Fruit fly (Drosophila melanogaster) whole organism, embryonic: ENCODE results near the gene Arp6.

Experiments used
- ATbp ChIP-seq: fragments of 200-800 bp; sonication (Bioruptor generic); optimal IDR thresholded peaks from 2 replicates; lab custom pipeline; 2017; ENCODE audit warnings: missing biosample characterization, mild to moderate bottlenecking, missing genetic modification characterization, missing genetic modification reagents
- Antp ChIP-seq: fragments of 200-800 bp; sonication (Bioruptor generic); optimal IDR thresholded peaks from 3 replicates; lab custom pipeline; 2016; ENCODE audit warnings: missing biosample characterization, missing genetic modification characterization
- Atf3 ChIP-seq: fragments of 200-800 bp; sonication (Bioruptor generic); optimal IDR thresholded peaks from 3 replicates; lab custom pipeline; 2016; ENCODE audit warnings: missing biosample characterization, missing genetic modification characterization
- B-H2 ChIP-seq: fragments of 200-800 bp; sonication (Bioruptor generic); optimal IDR thresholded peaks from 2 replicates; lab custom pipeline; 2018; ENCODE audit warnings: missing biosample characterization, mild to moderate bottlenecking, missing genetic modification characterization
- CG10267 ChIP-seq: fragments of 200-800 bp; sonication (Bioruptor generic); optimal IDR thresholded peaks from 2 replicates; lab custom pipeline; 2018; ENCODE audit warnings: missing biosample characterization, mild to moderate bottlenecking, missing genetic modification characterization, moderate library complexity
- CG11504 ChIP-seq: fragments of 200-800 bp; sonication (Bioruptor generic); optimal IDR thresholded peaks from 3 replicates; lab custom pipeline; 2019; ENCODE audit warnings: missing biosample characterization, mild to moderate bottlenecking, missing genetic modification characterization, moderate library complexity
- CG1233 ChIP-seq: fragments of 200-800 bp; sonication (Bioruptor generic); optimal IDR thresholded peaks from 4 replicates; lab custom pipeline; 2018; ENCODE audit warnings: missing biosample characterization, mild to moderate bottlenecking, missing genetic modification characterization
- CG1529 ChIP-seq: fragments of 200-800 bp; sonication (Bioruptor generic); optimal IDR thresholded peaks from 3 replicates; lab custom pipeline; 2018; ENCODE audit warnings: missing biosample characterization, missing genetic modification characterization
- CG17359 ChIP-seq: fragments of 200-800 bp; sonication (Bioruptor generic); optimal IDR thresholded peaks from 3 replicates; lab custom pipeline; 2018; ENCODE audit warnings: missing biosample characterization, mild to moderate bottlenecking, missing genetic modification characterization, moderate library complexity
- CG17568 ChIP-seq: fragments of 200-800 bp; sonication (Bioruptor generic); optimal IDR thresholded peaks from 2 replicates; lab custom pipeline; 2018; ENCODE audit warnings: missing biosample characterization, mild to moderate bottlenecking, missing genetic modification characterization, moderate library complexity
- CG1792 ChIP-seq: fragments of 200-800 bp; sonication (Bioruptor generic); optimal IDR thresholded peaks from 2 replicates; lab custom pipeline; 2016; ENCODE audit warnings: missing biosample characterization, missing genetic modification characterization
- CG18476 ChIP-seq: fragments of 200-800 bp; sonication (Bioruptor generic); optimal IDR thresholded peaks from 2 replicates; lab custom pipeline; 2016; ENCODE audit warnings: missing biosample characterization, mild to moderate bottlenecking, missing genetic modification characterization
- CG2199 ChIP-seq: fragments of 200-800 bp; sonication (Bioruptor generic); IDR thresholded peaks from 3 replicates; pipeline ENCODE4 v1.3.6; 2022; ENCODE audit warnings: missing biosample characterization, missing genetic modification characterization
- CG2678 ChIP-seq: fragments of 200-800 bp; sonication (Bioruptor generic); optimal IDR thresholded peaks from 3 replicates; lab custom pipeline; 2019; ENCODE audit warnings: missing biosample characterization, mild to moderate bottlenecking, missing genetic modification characterization, moderate library complexity
- CG3065 ChIP-seq: fragments of 200-800 bp; sonication (Bioruptor generic); optimal IDR thresholded peaks from 2 replicates; lab custom pipeline; 2016; ENCODE audit warnings: missing biosample characterization, missing genetic modification characterization
- CG32772 ChIP-seq: fragments of 200-800 bp; sonication (Bioruptor generic); IDR thresholded peaks from 2 replicates; pipeline ENCODE4 v1.3.6; 2022; ENCODE audit warnings: missing biosample characterization, missing genetic modification characterization
- CG4820 ChIP-seq: fragments of 200-800 bp; sonication (Bioruptor generic); optimal IDR thresholded peaks from 3 replicates; lab custom pipeline; 2016; ENCODE audit warnings: missing biosample characterization, missing genetic modification characterization
- CG5953 ChIP-seq: fragments of 200-800 bp; sonication (Bioruptor generic); IDR thresholded peaks from 2 replicates; pipeline ENCODE4 v1.3.6; 2022; ENCODE audit warnings: missing biosample characterization, missing genetic modification characterization
- CG6254 ChIP-seq: fragments of 200-800 bp; sonication (Bioruptor generic); optimal IDR thresholded peaks from 3 replicates; lab custom pipeline; 2017; ENCODE audit warnings: mild to moderate bottlenecking, missing biosample characterization, missing genetic modification reagents, missing genetic modification characterization
- CG8478 ChIP-seq: fragments of >200 bp; optimal IDR thresholded peaks from 2 replicates; lab custom pipeline; 2018
- CHES-1-like ChIP-seq: fragments of 200-800 bp; sonication (Bioruptor generic); optimal IDR thresholded peaks from 2 replicates; lab custom pipeline; 2016; ENCODE audit warnings: missing biosample characterization, missing genetic modification characterization
- CrebB ChIP-seq: fragments of 200-800 bp; sonication (Bioruptor generic); optimal IDR thresholded peaks from 3 replicates; lab custom pipeline; 2018; ENCODE audit warnings: missing biosample characterization, mild to moderate bottlenecking, missing genetic modification characterization
- D19A ChIP-seq: fragments of 200-800 bp; optimal IDR thresholded peaks from 3 replicates; lab custom pipeline; 2019; ENCODE audit warnings: missing biosample characterization, mild to moderate bottlenecking, missing genetic modification characterization, moderate library complexity
- Lpt ChIP-seq: fragments of >200 bp; optimal IDR thresholded peaks from 2 replicates; lab custom pipeline; 2018; ENCODE audit warnings: missing biosample characterization, missing genetic modification characterization
- Myb ChIP-seq: fragments of 200-800 bp; sonication (Bioruptor generic); optimal IDR thresholded peaks from 2 replicates; lab custom pipeline; 2016; ENCODE audit warnings: missing biosample characterization, missing genetic modification characterization
- Nf-YA ChIP-seq: fragments of 200-800 bp; sonication (Bioruptor generic); IDR thresholded peaks from 2 replicates; pipeline ENCODE4 v1.3.6; 2022; ENCODE audit warnings: missing biosample characterization, missing genetic modification characterization
- Optix ChIP-seq: fragments of 200-800 bp; sonication (Bioruptor generic); IDR thresholded peaks from 3 replicates; pipeline ENCODE4 v1.3.6; 2022; ENCODE audit warnings: missing biosample characterization, missing genetic modification characterization
- Ptx1 ChIP-seq: fragments of 200-800 bp; sonication (Bioruptor generic); IDR thresholded peaks from 2 replicates; pipeline ENCODE4 v1.3.6; 2022; ENCODE audit warnings: missing biosample characterization, missing genetic modification characterization
- Side ChIP-seq: fragments of 200-800 bp; sonication (Bioruptor generic); optimal IDR thresholded peaks from 2 replicates; lab custom pipeline; 2016; ENCODE audit warnings: missing biosample characterization, missing genetic modification characterization
- Sin3A ChIP-seq: fragments of >200 bp; optimal IDR thresholded peaks from 2 replicates; lab custom pipeline; 2018
- Taf1 ChIP-seq: fragments of 200-800 bp; sonication (Bioruptor generic); IDR thresholded peaks from 2 replicates; pipeline ENCODE4 v1.3.6; 2022; ENCODE audit warnings: missing biosample characterization, missing genetic modification characterization
- al ChIP-seq: fragments of 200-800 bp; sonication (Bioruptor generic); IDR thresholded peaks from 2 replicates; pipeline ENCODE4 v1.3.6; 2022; ENCODE audit warnings: missing biosample characterization, missing genetic modification characterization
- dan ChIP-seq: fragments of 200-800 bp; sonication (Bioruptor generic); IDR thresholded peaks from 2 replicates; pipeline ENCODE4 v1.3.6; 2022; ENCODE audit warnings: missing biosample characterization, missing genetic modification characterization
- dmrt11E ChIP-seq: fragments of 200-800 bp; sonication (Bioruptor generic); optimal IDR thresholded peaks from 3 replicates; lab custom pipeline; 2018; ENCODE audit warnings: missing biosample characterization, mild to moderate bottlenecking, missing genetic modification characterization, moderate library complexity
- eve ChIP-seq, 2 experiments: fragments of >200 bp; optimal IDR thresholded peaks; 2 replicates each; lab custom pipeline; 2017; ENCODE audit warnings: missing biosample characterization in 2 of 2, missing genetic modification characterization in 2 of 2
- fd96Cb ChIP-seq: fragments of 200-800 bp; sonication (Bioruptor generic); optimal IDR thresholded peaks from 2 replicates; lab custom pipeline; 2018; ENCODE audit warnings: missing biosample characterization, mild to moderate bottlenecking, missing genetic modification characterization, moderate library complexity
- hb ChIP-seq: fragments of 200-800 bp; sonication (Bioruptor generic); IDR thresholded peaks from 3 replicates; pipeline ENCODE4 v1.3.6; 2022; ENCODE audit warnings: missing biosample characterization, missing genetic modification characterization; ENCODE audit not compliant: partially characterized antibody
- inv ChIP-seq: fragments of 200-800 bp; sonication (Bioruptor generic); IDR thresholded peaks from 2 replicates; pipeline ENCODE4 v1.3.6; 2022; ENCODE audit warnings: missing biosample characterization, missing genetic modification characterization; ENCODE audit not compliant: partially characterized antibody
- klu ChIP-seq: fragments of 200-800 bp; sonication (Bioruptor generic); IDR thresholded peaks from 2 replicates; pipeline ENCODE4 v1.3.6; 2022; ENCODE audit warnings: missing biosample characterization, missing genetic modification characterization
- knrl ChIP-seq: fragments of 200-800 bp; sonication (Bioruptor generic); IDR thresholded peaks from 3 replicates; pipeline ENCODE4 v1.3.6; 2022; ENCODE audit warnings: missing biosample characterization, missing genetic modification characterization; ENCODE audit not compliant: partially characterized antibody
- lab ChIP-seq: fragments of 200-800 bp; sonication (Bioruptor generic); optimal IDR thresholded peaks from 3 replicates; lab custom pipeline; 2017; ENCODE audit warnings: missing biosample characterization, missing genetic modification characterization, mild to moderate bottlenecking, moderate library complexity, missing genetic modification reagents
- lov ChIP-seq, 2 experiments: fragments of 200-800 bp in 1 of 2; fragments of >200 bp in 1 of 2; sonication (Bioruptor generic) in 1 of 2; IDR thresholded peaks in 1 of 2; optimal IDR thresholded peaks in 1 of 2; 2 replicates in 1 of 2; 3 replicates in 1 of 2; pipeline versions ENCODE4 v1.3.6 to Lab custom; 2017 to 2022; ENCODE audit warnings: missing biosample characterization in 1 of 2, missing genetic modification characterization in 1 of 2
- nau ChIP-seq: fragments of 200-800 bp; sonication (Bioruptor generic); optimal IDR thresholded peaks from 3 replicates; lab custom pipeline; 2017; ENCODE audit warnings: missing biosample characterization, mild to moderate bottlenecking, missing genetic modification characterization, missing genetic modification reagents
- pan ChIP-seq, 4 experiments: fragments of >200 bp in 3 of 4; fragments of 200-800 bp in 1 of 4; sonication (Bioruptor generic) in 1 of 4; optimal IDR thresholded peaks in 3 of 4; IDR thresholded peaks in 1 of 4; 2 replicates each; pipeline versions ENCODE4 v1.3.6 to Lab custom; 2017 to 2022; ENCODE audit warnings: missing biosample characterization in 2 of 4, missing genetic modification characterization in 2 of 4, mixed read lengths in 1 of 4
- pb ChIP-seq: fragments of 200-800 bp; sonication (Bioruptor generic); optimal IDR thresholded peaks from 3 replicates; lab custom pipeline; 2016; ENCODE audit warnings: missing biosample characterization, missing genetic modification characterization
- pum ChIP-seq: fragments of 200-800 bp; sonication (Bioruptor generic); optimal IDR thresholded peaks from 2 replicates; lab custom pipeline; 2016; ENCODE audit warnings: missing biosample characterization, missing genetic modification characterization
- sr ChIP-seq: fragments of 200-800 bp; sonication (Bioruptor generic); IDR thresholded peaks from 3 replicates; pipeline ENCODE4 v1.3.6; 2022; ENCODE audit warnings: missing biosample characterization, missing genetic modification characterization
- sug ChIP-seq: fragments of 200-800 bp; optimal IDR thresholded peaks from 2 replicates; lab custom pipeline; 2019; ENCODE audit warnings: missing biosample characterization, mild to moderate bottlenecking, missing genetic modification characterization, moderate library complexity
- trh ChIP-seq: fragments of 200-800 bp; sonication (Bioruptor generic); optimal IDR thresholded peaks from 2 replicates; lab custom pipeline; 2016; ENCODE audit warnings: missing biosample characterization, missing genetic modification characterization
- wor ChIP-seq: fragments of 200-800 bp; sonication (Bioruptor generic); IDR thresholded peaks from 2 replicates; pipeline ENCODE4 v1.3.6; 2022; ENCODE audit warnings: missing biosample characterization, missing genetic modification characterization

Gene Arp6

dm6 chrX:15738890-15739550, 2.1 kb upstream of the Arp6 start, which contains the start of the genes CG11679 and CG8206 (continued):
- no peak for TF ChIP-seq CG17359
- no peak for TF ChIP-seq Nf-YA (GFP tag; lab: Robert Waterston, UW)
- no peak; the same call in 1 of the 2 replicates for TF ChIP-seq al
- TF ChIP-seq D19A, result no peak
- TF ChIP-seq Antp (GFP tag; lab: Kevin White, UChicago), result peak; percentile 59
- peak; percentile 32 for TF ChIP-seq dmrt11E
- no peak for TF ChIP-seq CG8478
- peak; percentile 54 for TF ChIP-seq CHES-1-like (GFP tag; lab: Kevin White, UChicago)
- TF ChIP-seq CG3065, result no peak
- no peak for TF ChIP-seq CG1233 (GFP tag; lab: Kevin White, UChicago)
- no peak for TF ChIP-seq trh
- TF ChIP-seq CG1792 (GFP tag; lab: Kevin White, UChicago), result no peak
- no peak for TF ChIP-seq CG18476
- TF ChIP-seq lov (optimal IDR thresholded peaks at IDR 0.05; lab: Kevin White, UChicago), result no peak
- no peak for TF ChIP-seq lov (GFP tag; IDR thresholded peaks at IDR 0.05; lab: Robert Waterston, UW)
- no peak for TF ChIP-seq CrebB (tag; lab: Kevin White, UChicago)
- no peak for TF ChIP-seq CG17568 (GFP tag; lab: Kevin White, UChicago)
- no peak for TF ChIP-seq Optix
- no peak for TF ChIP-seq pb (GFP tag; lab: Kevin White, UChicago)
- no peak for TF ChIP-seq Side (GFP tag; lab: Kevin White, UChicago)
- TF ChIP-seq hb, result no peak
- TF ChIP-seq CG10267, result peak; percentile 22
- TF ChIP-seq klu (GFP tag; lab: Robert Waterston, UW), result peak; percentile 19; the same call in 1 of the 2 replicates
- TF ChIP-seq wor (GFP tag; lab: Robert Waterston, UW), result no peak
- TF ChIP-seq CG2199 (GFP tag; lab: Robert Waterston, UW), result no peak
- TF ChIP-seq Sin3A (lab: Kevin White, UChicago), result peak; percentile 60
- peak; percentile 71 for TF ChIP-seq sug (tag; lab: Kevin White, UChicago)
- TF ChIP-seq CG1529 (GFP tag; lab: Kevin White, UChicago), result no peak
- TF ChIP-seq ATbp (GFP tag; lab: Kevin White, UChicago), result no peak
- peak; percentile 36; the same call in 1 of the 2 replicates for TF ChIP-seq inv
- TF ChIP-seq CG4820 (GFP tag; lab: Kevin White, UChicago), result peak; percentile 35
- TF ChIP-seq CG6254 (GFP tag; lab: Kevin White, UChicago), result no peak
- no peak for TF ChIP-seq lab (GFP tag; lab: Kevin White, UChicago)
- TF ChIP-seq Lpt, result no peak
- peak; percentile 1 for TF ChIP-seq B-H2 (GFP tag; lab: Kevin White, UChicago)
- no peak for TF ChIP-seq pan (optimal IDR thresholded peaks at IDR 0.05; lab: Kevin White, UChicago)
- no peak for TF ChIP-seq pan (GFP tag; optimal IDR thresholded peaks at IDR 0.05 in 1 of 2, IDR thresholded peaks at IDR 0.05 in 1 of 2)
- no peak for TF ChIP-seq nau
- TF ChIP-seq Ptx1 (GFP tag; lab: Robert Waterston, UW), result peak; percentile 40; the same call in 1 of the 2 replicates
- no peak for TF ChIP-seq CG5953 (GFP tag; lab: Robert Waterston, UW)
- no peak for TF ChIP-seq dan (GFP tag; lab: Robert Waterston, UW)
- peak; percentile 54 for TF ChIP-seq pum (GFP tag; lab: Kevin White, UChicago)
- TF ChIP-seq knrl, result peak; percentile 32; the same call in 1 of the 3 replicates
- TF ChIP-seq Taf1 (GFP tag; lab: Robert Waterston, UW), result no peak
- no peak for TF ChIP-seq Atf3 (GFP tag; lab: Kevin White, UChicago)
- no peak for TF ChIP-seq CG11504 (tag; lab: Kevin White, UChicago)
- TF ChIP-seq CG2678 (tag; lab: Kevin White, UChicago), result peak; percentile 60
- TF ChIP-seq sr (GFP tag; lab: Robert Waterston, UW), result no peak
- peak; percentile 83 for TF ChIP-seq Myb (GFP tag; lab: Kevin White, UChicago)
- no peak for TF ChIP-seq eve (GFP tag; optimal IDR thresholded peaks at IDR 0.05; lab: Kevin White, UChicago)
- 0 out of 2 replicates have a peak, but pooled peaks have one; percentile 30 for TF ChIP-seq CG32772
- no peak for TF ChIP-seq fd96Cb (tag; lab: Kevin White, UChicago)
